Fruit fly (Drosophila melanogaster) whole organism, embryonic: Measurements from ENCODE around the gene CG17234.

Source experiments
- Ada2b ChIP-seq: fragments of 200-800 bp; sonication (Bioruptor generic); IDR thresholded peaks from 2 replicates; pipeline ENCODE4 v1.3.6; 2022; ENCODE audit warnings: missing biosample characterization, missing genetic modification characterization
- B-H1 ChIP-seq: fragments of 200-800 bp; sonication (Bioruptor generic); IDR thresholded peaks from 3 replicates; pipeline ENCODE4 v1.3.6; 2022; ENCODE audit warnings: missing biosample characterization, missing genetic modification characterization
- C15 ChIP-seq: fragments of 200-800 bp; sonication (Bioruptor generic); IDR thresholded peaks from 3 replicates; pipeline ENCODE4 v1.3.6; 2022; ENCODE audit warnings: missing biosample characterization, missing genetic modification characterization
- CG10209 ChIP-seq: fragments of 200-800 bp; sonication (Bioruptor generic); optimal IDR thresholded peaks from 3 replicates; lab custom pipeline; 2017; ENCODE audit warnings: missing biosample characterization, mild to moderate bottlenecking, missing genetic modification characterization, missing genetic modification reagents
- CG10543 ChIP-seq: fragments of 200-800 bp; sonication (Bioruptor generic); optimal IDR thresholded peaks from 3 replicates; lab custom pipeline; 2017; ENCODE audit warnings: missing biosample characterization, mild to moderate bottlenecking, missing genetic modification characterization, moderate library complexity
- CG13296 ChIP-seq: fragments of 200-800 bp; sonication (Bioruptor generic); optimal IDR thresholded peaks from 3 replicates; lab custom pipeline; 2018; ENCODE audit warnings: missing biosample characterization, mild to moderate bottlenecking, missing genetic modification characterization
- CG13894 ChIP-seq: fragments of 200-800 bp; sonication (Bioruptor generic); optimal IDR thresholded peaks from 3 replicates; lab custom pipeline; 2018; ENCODE audit warnings: missing biosample characterization, mild to moderate bottlenecking, missing genetic modification characterization, moderate library complexity
- CG14014 ChIP-seq: fragments of 200-800 bp; sonication (Bioruptor generic); IDR thresholded peaks from 2 replicates; pipeline ENCODE4 v1.3.6; 2022; ENCODE audit warnings: missing biosample characterization, missing genetic modification characterization
- CG14441 ChIP-seq: fragments of 200-800 bp; sonication (Bioruptor generic); IDR thresholded peaks from 2 replicates; pipeline ENCODE4 v1.3.6; 2022; ENCODE audit warnings: missing biosample characterization, missing genetic modification characterization
- CG16863 ChIP-seq: fragments of 200-800 bp; sonication (Bioruptor generic); optimal IDR thresholded peaks from 3 replicates; lab custom pipeline; 2016; ENCODE audit warnings: missing biosample characterization, missing genetic modification characterization
- CG17186 ChIP-seq: fragments of 200-800 bp; sonication (Bioruptor generic); optimal IDR thresholded peaks from 3 replicates; lab custom pipeline; 2017; ENCODE audit warnings: missing biosample characterization, missing genetic modification reagents, missing genetic modification characterization
- CG1792 ChIP-seq: fragments of 200-800 bp; sonication (Bioruptor generic); optimal IDR thresholded peaks from 2 replicates; lab custom pipeline; 2016; ENCODE audit warnings: missing biosample characterization, missing genetic modification characterization
- CG31224 ChIP-seq: fragments of 200-800 bp; sonication (Bioruptor generic); IDR thresholded peaks from 2 replicates; pipeline ENCODE4 v1.3.6; 2022; ENCODE audit warnings: missing biosample characterization, missing genetic modification characterization
- CG34376 ChIP-seq: fragments of 200-800 bp; sonication (Bioruptor generic); optimal IDR thresholded peaks from 2 replicates; lab custom pipeline; 2018; ENCODE audit warnings: missing biosample characterization, mild to moderate bottlenecking, missing genetic modification characterization
- CG3847 ChIP-seq: fragments of 200-800 bp; sonication (Bioruptor generic); IDR thresholded peaks from 2 replicates; pipeline ENCODE4 v1.3.6; 2022; ENCODE audit warnings: missing biosample characterization, missing genetic modification characterization
- CG4360 ChIP-seq: fragments of 200-800 bp; sonication (Bioruptor generic); IDR thresholded peaks from 2 replicates; pipeline ENCODE4 v1.3.6; 2022; ENCODE audit warnings: missing biosample characterization, missing genetic modification characterization
- CG4707 ChIP-seq: fragments of 200-800 bp; sonication (Bioruptor generic); optimal IDR thresholded peaks from 2 replicates; lab custom pipeline; 2018; ENCODE audit warnings: missing biosample characterization, mild to moderate bottlenecking, missing genetic modification characterization, moderate library complexity
- CG5245 ChIP-seq: fragments of 200-800 bp; sonication (Bioruptor generic); optimal IDR thresholded peaks from 3 replicates; lab custom pipeline; 2016; ENCODE audit warnings: missing biosample characterization, missing genetic modification characterization
- CG6683 ChIP-seq: fragments of 200-800 bp; sonication (Bioruptor generic); optimal IDR thresholded peaks from 2 replicates; lab custom pipeline; 2017; ENCODE audit warnings: missing biosample characterization, mild to moderate bottlenecking, missing genetic modification characterization, missing genetic modification reagents
- CG6854 ChIP-seq: fragments of 200-800 bp; sonication (Bioruptor generic); optimal IDR thresholded peaks from 3 replicates; lab custom pipeline; 2017; ENCODE audit warnings: missing biosample characterization, mild to moderate bottlenecking, missing genetic modification characterization
- CG7271 ChIP-seq: fragments of 200-800 bp; sonication (Bioruptor generic); optimal IDR thresholded peaks from 2 replicates; lab custom pipeline; 2018; ENCODE audit warnings: missing biosample characterization, mild to moderate bottlenecking, missing genetic modification characterization, moderate library complexity
- CG7745 ChIP-seq: fragments of 200-800 bp; sonication (Bioruptor generic); optimal IDR thresholded peaks from 2 replicates; lab custom pipeline; 2018; ENCODE audit warnings: missing biosample characterization, mild to moderate bottlenecking, missing genetic modification characterization, moderate library complexity
- CG9797 ChIP-seq: fragments of 200-800 bp; sonication (Bioruptor generic); optimal IDR thresholded peaks from 3 replicates; lab custom pipeline; 2018; ENCODE audit warnings: missing biosample characterization, mild to moderate bottlenecking, missing genetic modification characterization
- Dbx ChIP-seq: fragments of 200-800 bp; sonication (Bioruptor generic); IDR thresholded peaks from 3 replicates; pipeline ENCODE4 v1.3.6; 2022; ENCODE audit warnings: missing biosample characterization, missing genetic modification characterization
- Dll ChIP-seq: fragments of 200-800 bp; sonication (Bioruptor generic); IDR thresholded peaks from 4 replicates; pipeline ENCODE4 v1.3.6; 2022; ENCODE audit warnings: missing biosample characterization, missing genetic modification characterization; ENCODE audit not compliant: partially characterized antibody
- Fer3 ChIP-seq: fragments of 200-800 bp; sonication (Bioruptor generic); optimal IDR thresholded peaks from 2 replicates; lab custom pipeline; 2018; ENCODE audit warnings: missing biosample characterization, mild to moderate bottlenecking, missing genetic modification characterization, moderate library complexity
- Hand ChIP-seq: fragments of 200-800 bp; sonication (Bioruptor generic); optimal IDR thresholded peaks from 2 replicates; lab custom pipeline; 2017; ENCODE audit warnings: mild to moderate bottlenecking, missing biosample characterization, missing genetic modification reagents, missing genetic modification characterization
- Hmr ChIP-seq: fragments of 200-800 bp; sonication (Bioruptor generic); optimal IDR thresholded peaks from 3 replicates; lab custom pipeline; 2017; ENCODE audit warnings: mild to moderate bottlenecking, missing biosample characterization, missing genetic modification reagents, missing genetic modification characterization
- Kr ChIP-seq: fragments of 200-800 bp; sonication (Bioruptor generic); optimal IDR thresholded peaks from 2 replicates; lab custom pipeline; 2017; ENCODE audit warnings: missing biosample characterization, mild to moderate bottlenecking, missing genetic modification characterization
- Meics ChIP-seq: fragments of 200-800 bp; sonication (Bioruptor generic); optimal IDR thresholded peaks from 2 replicates; lab custom pipeline; 2017; ENCODE audit warnings: missing biosample characterization, mild to moderate bottlenecking, missing genetic modification characterization
- Scr ChIP-seq: fragments of 200-800 bp; sonication (Bioruptor generic); IDR thresholded peaks from 2 replicates; pipeline ENCODE4 v1.3.6; 2022; ENCODE audit warnings: missing biosample characterization, missing genetic modification characterization; ENCODE audit not compliant: partially characterized antibody
- Sry-δ ChIP-seq: fragments of 200-800 bp; sonication (Bioruptor generic); optimal IDR thresholded peaks from 2 replicates; lab custom pipeline; 2016; ENCODE audit warnings: missing biosample characterization, missing genetic modification characterization
- cg ChIP-seq: fragments of 200-800 bp; sonication (Bioruptor generic); optimal IDR thresholded peaks from 3 replicates; lab custom pipeline; 2019; ENCODE audit warnings: missing biosample characterization, mild to moderate bottlenecking, missing genetic modification characterization, moderate library complexity
- chm ChIP-seq: fragments of 200-800 bp; sonication (Bioruptor generic); IDR thresholded peaks from 2 replicates; pipeline ENCODE4 v1.3.6; 2022; ENCODE audit warnings: missing biosample characterization, missing genetic modification characterization
- dati ChIP-seq: fragments of 200-800 bp; sonication (Bioruptor generic); IDR thresholded peaks from 2 replicates; pipeline ENCODE4 v1.3.6; 2022; ENCODE audit warnings: missing biosample characterization, missing genetic modification characterization
- dpn ChIP-seq, 2 experiments: fragments of 200-800 bp; sonication (Bioruptor generic); optimal IDR thresholded peaks; 3 replicates each; lab custom pipeline; 2016; ENCODE audit warnings: missing biosample characterization in 2 of 2, missing genetic modification characterization in 2 of 2
- exex ChIP-seq: fragments of 200-800 bp; sonication (Bioruptor generic); optimal IDR thresholded peaks from 4 replicates; lab custom pipeline; 2018; ENCODE audit warnings: missing biosample characterization, mild to moderate bottlenecking, missing genetic modification characterization, moderate library complexity
- fru ChIP-seq: fragments of >200 bp; optimal IDR thresholded peaks from 2 replicates; lab custom pipeline; 2017
- hbn ChIP-seq: fragments of 200-800 bp; sonication (Bioruptor generic); IDR thresholded peaks from 2 replicates; pipeline ENCODE4 v1.3.6; 2022; ENCODE audit warnings: missing biosample characterization, missing genetic modification characterization; ENCODE audit not compliant: partially characterized antibody
- jing ChIP-seq: fragments of 200-800 bp; sonication (Bioruptor generic); optimal IDR thresholded peaks from 2 replicates; lab custom pipeline; 2018; ENCODE audit warnings: missing biosample characterization, mild to moderate bottlenecking, missing genetic modification characterization
- org-1 ChIP-seq: fragments of 200-800 bp; sonication (Bioruptor generic); optimal IDR thresholded peaks from 2 replicates; lab custom pipeline; 2017; ENCODE audit warnings: missing biosample characterization, missing genetic modification characterization
- pho ChIP-seq: fragments of 200-800 bp; sonication (Bioruptor generic); optimal IDR thresholded peaks from 2 replicates; lab custom pipeline; 2016; ENCODE audit warnings: missing biosample characterization, missing genetic modification characterization
- prd ChIP-seq, 3 experiments: fragments of >200 bp in 2 of 3; fragments of 200-800 bp in 1 of 3; sonication (Bioruptor generic) in 1 of 3; optimal IDR thresholded peaks in 2 of 3; IDR thresholded peaks in 1 of 3; 2 replicates in 2 of 3; 3 replicates in 1 of 3; pipeline versions ENCODE4 v1.3.6 to Lab custom; 2017 to 2022; ENCODE audit warnings: missing biosample characterization in 1 of 3, missing genetic modification characterization in 1 of 3
- repo ChIP-seq: fragments of 200-800 bp; sonication (Bioruptor generic); optimal IDR thresholded peaks from 2 replicates; lab custom pipeline; 2016; ENCODE audit warnings: missing biosample characterization, missing genetic modification characterization
- slp2 ChIP-seq: fragments of 200-800 bp; sonication (Bioruptor generic); optimal IDR thresholded peaks from 2 replicates; lab custom pipeline; 2016; ENCODE audit warnings: missing biosample characterization, missing genetic modification characterization
- tna ChIP-seq: fragments of 200-800 bp; sonication (Bioruptor generic); IDR thresholded peaks from 2 replicates; pipeline ENCODE4 v1.3.6; 2022; ENCODE audit warnings: missing biosample characterization, missing genetic modification characterization; ENCODE audit not compliant: partially characterized antibody
- wor ChIP-seq: fragments of 200-800 bp; sonication (Bioruptor generic); IDR thresholded peaks from 2 replicates; pipeline ENCODE4 v1.3.6; 2022; ENCODE audit warnings: missing biosample characterization, missing genetic modification characterization
- yki ChIP-seq: fragments of >200 bp; optimal IDR thresholded peaks from 3 replicates; lab custom pipeline; 2018

Gene CG17234

dm6 chr2L:2226259-2227121 lies 26.4 kb upstream of the CG17234 start, which contains the start of the genes CG15387 and sau (continued):
- peak; percentile 73 for TF ChIP-seq exex (tag; lab: Kevin White, UChicago)
- TF ChIP-seq chm (GFP tag; lab: Robert Waterston, UW): peak; percentile 82
- TF ChIP-seq pho: peak; percentile 88
- peak; percentile 84 for TF ChIP-seq Dbx (GFP tag; lab: Robert Waterston, UW)
- TF ChIP-seq Ada2b: peak; percentile 66
- TF ChIP-seq CG4360 (GFP tag; lab: Robert Waterston, UW): peak; percentile 38
- peak; percentile 19 for TF ChIP-seq CG7271
- peak; percentile 79 for TF ChIP-seq CG17186 (GFP tag; lab: Kevin White, UChicago)
- TF ChIP-seq CG10209 (GFP tag; lab: Kevin White, UChicago): peak; percentile 86
- TF ChIP-seq CG7745 (tag; lab: Kevin White, UChicago): no peak
- TF ChIP-seq C15: peak; percentile 72; the same call in 1 of the 3 replicates
- TF ChIP-seq yki: no peak
- peak; percentile 92 for TF ChIP-seq CG16863 (GFP tag; lab: Kevin White, UChicago)
- TF ChIP-seq fru (lab: Kevin White, UChicago): no peak
- TF ChIP-seq CG4707 (GFP tag; lab: Kevin White, UChicago): peak; percentile 52
- TF ChIP-seq CG14014 (GFP tag; lab: Robert Waterston, UW): peak; percentile 82
- peak; percentile 93 for TF ChIP-seq hbn
- peak; percentile 94 for TF ChIP-seq CG10543 (GFP tag; lab: Kevin White, UChicago)
- peak; percentile 89 for TF ChIP-seq CG3847 (GFP tag; lab: Robert Waterston, UW)
- peak; percentile 55; the same call in 2 of the 3 replicates for TF ChIP-seq B-H1 (GFP tag; lab: Robert Waterston, UW)
- peak; percentile 90 for TF ChIP-seq slp2
- TF ChIP-seq Dll: peak; percentile 96
- peak; percentile 87 to 95 for TF ChIP-seq dpn (GFP tag; optimal IDR thresholded peaks at IDR 0.05; lab: Kevin White, UChicago)
- TF ChIP-seq CG14441 (GFP tag; lab: Robert Waterston, UW): peak; percentile 82
- TF ChIP-seq CG9797 (GFP tag; lab: Kevin White, UChicago): no peak
- TF ChIP-seq cg (GFP tag; lab: Kevin White, UChicago): peak; percentile 73
- TF ChIP-seq CG31224 (GFP tag; lab: Robert Waterston, UW): peak; percentile 79
- no peak for TF ChIP-seq prd (optimal IDR thresholded peaks at IDR 0.05; lab: Kevin White, UChicago)
- TF ChIP-seq prd (GFP tag; IDR thresholded peaks at IDR 0.05; lab: Robert Waterston, UW): peak; percentile 88
- TF ChIP-seq dati (GFP tag; lab: Robert Waterston, UW): 0 out of 2 replicates have a peak, but pooled peaks have one; percentile 29
- peak; percentile 77 for TF ChIP-seq CG1792 (GFP tag; lab: Kevin White, UChicago)
- TF ChIP-seq Fer3 (tag; lab: Kevin White, UChicago): peak; percentile 86
- TF ChIP-seq org-1: peak; percentile 63
- peak; percentile 75 for TF ChIP-seq repo
- TF ChIP-seq jing: peak; percentile 9
- TF ChIP-seq tna (GFP tag; lab: Robert Waterston, UW): peak; percentile 72; the same call in 1 of the 2 replicates
- TF ChIP-seq CG13296 (GFP tag; lab: Kevin White, UChicago): peak; percentile 84
- TF ChIP-seq Meics (GFP tag; lab: Kevin White, UChicago): peak; percentile 86
- TF ChIP-seq Sry-δ (GFP tag; lab: Kevin White, UChicago): peak; percentile 97
- peak; percentile 58 for TF ChIP-seq CG6683 (GFP tag; lab: Kevin White, UChicago)
- TF ChIP-seq Kr (GFP tag; lab: Kevin White, UChicago): no peak
- peak; percentile 77 for TF ChIP-seq CG34376
- TF ChIP-seq Hand: peak; percentile 52
- peak; percentile 90 for TF ChIP-seq CG13894
- TF ChIP-seq CG6854 (GFP tag; lab: Kevin White, UChicago): peak; percentile 70
- TF ChIP-seq Scr (GFP tag; lab: Robert Waterston, UW): peak; percentile 97
- TF ChIP-seq CG5245: peak; percentile 71
- TF ChIP-seq Hmr (GFP tag; lab: Kevin White, UChicago): peak; percentile 89
- TF ChIP-seq wor (GFP tag; lab: Robert Waterston, UW): peak; percentile 64
